Fruit fly (Drosophila melanogaster) whole organism, embryonic: Measurements from ENCODE around the gene dsd.

Experiments
- C15 ChIP-seq: fragments of 200-800 bp; sonication (Bioruptor generic); IDR thresholded peaks from 3 replicates; pipeline ENCODE4 v1.3.6; 2022; ENCODE audit warnings: missing biosample characterization, missing genetic modification characterization
- CG10366 ChIP-seq: fragments of 200-800 bp; sonication (Bioruptor generic); IDR thresholded peaks from 2 replicates; pipeline ENCODE4 v1.3.6; 2022; ENCODE audit warnings: missing biosample characterization, missing genetic modification characterization
- CG2712 ChIP-seq: fragments of 200-800 bp; optimal IDR thresholded peaks from 3 replicates; lab custom pipeline; 2019; ENCODE audit warnings: missing biosample characterization, mild to moderate bottlenecking, missing genetic modification characterization, moderate library complexity
- CG4707 ChIP-seq: fragments of 200-800 bp; sonication (Bioruptor generic); optimal IDR thresholded peaks from 2 replicates; lab custom pipeline; 2018; ENCODE audit warnings: missing biosample characterization, mild to moderate bottlenecking, missing genetic modification characterization, moderate library complexity
- CG4820 ChIP-seq: fragments of 200-800 bp; sonication (Bioruptor generic); optimal IDR thresholded peaks from 3 replicates; lab custom pipeline; 2016; ENCODE audit warnings: missing biosample characterization, missing genetic modification characterization
- CG9609 ChIP-seq: fragments of 200-800 bp; sonication (Bioruptor generic); optimal IDR thresholded peaks from 3 replicates; lab custom pipeline; 2016; ENCODE audit warnings: missing biosample characterization, missing genetic modification characterization
- Drgx ChIP-seq: fragments of 200-800 bp; sonication (Bioruptor generic); IDR thresholded peaks from 2 replicates; pipeline ENCODE4 v1.3.6; 2022; ENCODE audit warnings: missing biosample characterization, missing genetic modification characterization
- Fer2 ChIP-seq: fragments of 200-800 bp; sonication (Bioruptor generic); optimal IDR thresholded peaks from 2 replicates; lab custom pipeline; 2018; ENCODE audit warnings: missing biosample characterization, mild to moderate bottlenecking, missing genetic modification characterization, moderate library complexity
- Gug ChIP-seq: fragments of 200-800 bp; sonication (Bioruptor generic); IDR thresholded peaks from 4 replicates; pipeline ENCODE4 v1.3.6; 2022; ENCODE audit warnings: missing biosample characterization, missing genetic modification characterization
- Hr39 ChIP-seq: fragments of >200 bp; optimal IDR thresholded peaks from 2 replicates; lab custom pipeline; 2017
- Nf-YB ChIP-seq: fragments of 200-800 bp; sonication (Bioruptor generic); optimal IDR thresholded peaks from 3 replicates; lab custom pipeline; 2019; ENCODE audit warnings: missing biosample characterization, mild to moderate bottlenecking, missing genetic modification characterization, moderate library complexity
- abd-A ChIP-seq: fragments of 200-800 bp; sonication (Bioruptor generic); optimal IDR thresholded peaks from 3 replicates; lab custom pipeline; 2019; ENCODE audit warnings: missing biosample characterization, mild to moderate bottlenecking, missing genetic modification characterization, moderate library complexity
- mirr ChIP-seq: fragments of 200-800 bp; sonication (Bioruptor generic); optimal IDR thresholded peaks from 3 replicates; lab custom pipeline; 2018; ENCODE audit warnings: missing biosample characterization, mild to moderate bottlenecking, missing genetic modification characterization

DNA sequence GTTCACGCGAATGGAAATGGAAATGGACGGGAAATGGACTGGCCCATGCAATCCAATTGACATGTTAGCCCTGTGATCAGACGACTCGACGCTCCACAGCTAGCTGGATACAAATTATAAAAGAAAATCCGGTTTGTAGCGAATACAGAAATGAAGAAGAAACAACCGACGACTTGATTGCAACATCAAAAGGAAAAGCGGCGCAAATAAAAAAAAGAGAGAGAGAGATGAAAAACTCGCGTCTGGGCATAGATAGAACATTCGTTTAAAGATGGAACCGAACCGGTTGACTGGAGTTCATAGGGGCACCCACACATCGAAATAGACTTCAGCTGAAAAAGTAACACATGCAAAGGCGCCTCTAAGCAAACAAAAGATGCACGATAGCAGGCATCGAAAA is 51.3 kb downstream of the dsd start:
- TF ChIP-seq CG9609 (GFP tag; lab: Kevin White, UChicago) (no peak), CG10366 (no peak), C15 (no peak), abd-A (tag; lab: Kevin White, UChicago) (peak; percentile 18), mirr (GFP tag; lab: Kevin White, UChicago) (no peak), CG4820 (no peak), CG2712 (tag; lab: Kevin White, UChicago) (no peak), Hr39 (no peak), Nf-YB (no peak), Gug (GFP tag; lab: Robert Waterston, UW) (no peak), CG4707 (no peak), Fer2 (no peak), Drgx (GFP tag; lab: Robert Waterston, UW) (no peak)
